Fruit fly (Drosophila melanogaster) whole organism, prepupa: Measurements from ENCODE around the gene tkv.

Source experiments
- Blimp-1 ChIP-seq: fragments of 200-800 bp; sonication (Bioruptor generic); optimal IDR thresholded peaks from 3 replicates; lab custom pipeline; 2017; ENCODE audit warnings: missing biosample characterization, missing genetic modification characterization, mild to moderate bottlenecking, moderate library complexity, missing genetic modification reagents
- CG10631 ChIP-seq: fragments of 200-800 bp; sonication (Bioruptor generic); optimal IDR thresholded peaks from 2 replicates; lab custom pipeline; 2016; ENCODE audit warnings: missing biosample characterization, missing genetic modification characterization
- CG10669 ChIP-seq: fragments of 200-800 bp; sonication (Bioruptor generic); optimal IDR thresholded peaks from 3 replicates; lab custom pipeline; 2018; ENCODE audit warnings: missing biosample characterization, mild to moderate bottlenecking, missing genetic modification characterization, moderate library complexity
- CG11762 ChIP-seq: fragments of 200-800 bp; sonication (Bioruptor generic); optimal IDR thresholded peaks from 3 replicates; lab custom pipeline; 2016; ENCODE audit warnings: missing biosample characterization, missing genetic modification characterization; ENCODE audit not compliant: insufficient read depth
- CG15336 ChIP-seq: fragments of 200-800 bp; sonication (Bioruptor generic); IDR thresholded peaks from 2 replicates; pipeline ENCODE4 v1.3.6; 2022; ENCODE audit warnings: missing biosample characterization, missing genetic modification characterization
- CG16779 ChIP-seq: fragments of 200-800 bp; sonication (Bioruptor generic); optimal IDR thresholded peaks from 3 replicates; lab custom pipeline; 2017; ENCODE audit warnings: missing biosample characterization, mild to moderate bottlenecking, missing genetic modification characterization
- CG31627 ChIP-seq: fragments of 200-800 bp; sonication (Bioruptor generic); optimal IDR thresholded peaks from 3 replicates; lab custom pipeline; 2016; ENCODE audit warnings: missing biosample characterization, missing genetic modification characterization
- CG32006 ChIP-seq: fragments of 200-800 bp; sonication (Bioruptor generic); optimal IDR thresholded peaks from 3 replicates; lab custom pipeline; 2017; ENCODE audit warnings: missing biosample characterization, mild to moderate bottlenecking, missing genetic modification characterization
- CG3919 ChIP-seq: fragments of 200-800 bp; sonication (Bioruptor generic); optimal IDR thresholded peaks from 3 replicates; lab custom pipeline; 2016; ENCODE audit warnings: missing biosample characterization, missing genetic modification characterization
- CG6792 ChIP-seq: fragments of 200-800 bp; sonication (Bioruptor generic); optimal IDR thresholded peaks from 3 replicates; lab custom pipeline; 2016; ENCODE audit warnings: missing biosample characterization, missing genetic modification characterization
- CG8119 ChIP-seq: fragments of 200-800 bp; sonication (Bioruptor generic); IDR thresholded peaks from 3 replicates; pipeline ENCODE4 v1.3.6; 2022; ENCODE audit warnings: missing biosample characterization, missing genetic modification characterization
- CG8632 ChIP-seq: fragments of 200-800 bp; sonication (Bioruptor generic); optimal IDR thresholded peaks from 3 replicates; lab custom pipeline; 2016; ENCODE audit warnings: missing biosample characterization, missing genetic modification characterization
- Eip75B ChIP-seq: fragments of 200-800 bp; sonication (Bioruptor generic); optimal IDR thresholded peaks from 3 replicates; lab custom pipeline; 2016; ENCODE audit warnings: missing biosample characterization, missing genetic modification characterization
- Eip78C ChIP-seq: fragments of 200-800 bp; sonication (Bioruptor generic); peaks from one replicate; lab custom pipeline; 2016; ENCODE audit warnings: missing biosample characterization, missing genetic modification characterization
- Eip93F ChIP-seq: fragments of 200-800 bp; sonication (Bioruptor generic); optimal IDR thresholded peaks from 2 replicates; lab custom pipeline; 2016; ENCODE audit warnings: missing biosample characterization, mild to moderate bottlenecking, missing genetic modification characterization
- Ets21C ChIP-seq: fragments of 200-800 bp; sonication (Bioruptor generic); optimal IDR thresholded peaks from 3 replicates; lab custom pipeline; 2016; ENCODE audit warnings: missing biosample characterization, missing genetic modification characterization
- Hr38 ChIP-seq: sonication (Bioruptor generic); optimal IDR thresholded peaks from 2 replicates; lab custom pipeline; 2016; ENCODE audit warnings: missing biosample characterization, missing genetic modification characterization
- Hr4 ChIP-seq: fragments of 200-800 bp; sonication (Bioruptor generic); optimal IDR thresholded peaks from 3 replicates; lab custom pipeline; 2016; ENCODE audit warnings: missing biosample characterization, missing genetic modification characterization
- Lpt ChIP-seq: fragments of 200-800 bp; sonication (Bioruptor generic); optimal IDR thresholded peaks from 3 replicates; lab custom pipeline; 2016; ENCODE audit warnings: missing biosample characterization, missing genetic modification characterization
- Met ChIP-seq: fragments of 200-800 bp; sonication (Bioruptor generic); optimal IDR thresholded peaks from 3 replicates; lab custom pipeline; 2016; ENCODE audit warnings: missing biosample characterization, missing genetic modification characterization
- OdsH ChIP-seq: fragments of 200-800 bp; sonication (Bioruptor generic); optimal IDR thresholded peaks from 3 replicates; lab custom pipeline; 2016; ENCODE audit warnings: missing biosample characterization, missing genetic modification characterization
- Smox ChIP-seq: fragments of 200-800 bp; sonication (Bioruptor generic); optimal IDR thresholded peaks from 3 replicates; lab custom pipeline; 2016; ENCODE audit warnings: missing biosample characterization, missing genetic modification characterization
- Sox102F ChIP-seq: fragments of 200-800 bp; sonication (Bioruptor generic); optimal IDR thresholded peaks from 2 replicates; lab custom pipeline; 2016; ENCODE audit warnings: missing biosample characterization, mild to moderate bottlenecking, missing genetic modification characterization
- Sox14 ChIP-seq: fragments of 200-800 bp; sonication (Bioruptor generic); optimal IDR thresholded peaks from 3 replicates; lab custom pipeline; 2016; ENCODE audit warnings: missing biosample characterization, missing genetic modification characterization
- Sox15 ChIP-seq: fragments of 200-800 bp; sonication (Bioruptor generic); optimal IDR thresholded peaks from 3 replicates; lab custom pipeline; 2016; ENCODE audit warnings: missing biosample characterization, missing genetic modification characterization
- achi ChIP-seq: fragments of 200-800 bp; sonication (Bioruptor generic); optimal IDR thresholded peaks from 3 replicates; lab custom pipeline; 2016; ENCODE audit warnings: missing biosample characterization, missing genetic modification characterization
- dsx ChIP-seq: fragments of 200-800 bp; optimal IDR thresholded peaks from 3 replicates; lab custom pipeline; 2019; ENCODE audit warnings: missing biosample characterization, mild to moderate bottlenecking, missing genetic modification characterization, moderate library complexity; ENCODE audit not compliant: poor library complexity, severe bottlenecking
- eg ChIP-seq: fragments of 200-800 bp; sonication (Bioruptor generic); IDR thresholded peaks from 3 replicates; pipeline ENCODE4 v1.3.6; 2022; ENCODE audit warnings: missing biosample characterization, missing genetic modification characterization
- fd59A ChIP-seq: fragments of 200-800 bp; sonication (Bioruptor generic); optimal IDR thresholded peaks from 2 replicates; lab custom pipeline; 2017; ENCODE audit warnings: missing biosample characterization, mild to moderate bottlenecking, missing genetic modification characterization, missing genetic modification reagents
- pdm3 ChIP-seq: fragments of 200-800 bp; sonication (Bioruptor generic); optimal IDR thresholded peaks from 3 replicates; lab custom pipeline; 2016; ENCODE audit warnings: missing biosample characterization, missing genetic modification characterization
- ss ChIP-seq, 2 experiments: fragments of 200-800 bp; sonication (Bioruptor generic); optimal IDR thresholded peaks; 2 replicates in 1 of 2; 3 replicates in 1 of 2; lab custom pipeline; 2017 to 2018; ENCODE audit warnings: mild to moderate bottlenecking in 2 of 2, missing biosample characterization in 2 of 2, missing genetic modification characterization in 2 of 2, moderate library complexity in 1 of 2
- svp ChIP-seq: fragments of 200-800 bp; sonication (Bioruptor generic); peaks from one replicate; lab custom pipeline; 2016; ENCODE audit warnings: missing biosample characterization, missing genetic modification characterization
- vri ChIP-seq: fragments of 200-800 bp; sonication (Bioruptor generic); optimal IDR thresholded peaks from 3 replicates; lab custom pipeline; 2016; ENCODE audit warnings: missing biosample characterization, mild to moderate bottlenecking, missing genetic modification characterization

tkv gene

dm6 chr2L:5223317-5223716 lies 47.9 kb downstream of the tkv start:
- no peak for TF ChIP-seq Hr4 (GFP tag; lab: Kevin White, UChicago)
- TF ChIP-seq CG16779 (tag; lab: Kevin White, UChicago): no peak
- no peak for TF ChIP-seq Lpt
- no peak for TF ChIP-seq CG6792 (GFP tag; lab: Kevin White, UChicago)
- no peak for TF ChIP-seq OdsH (GFP tag; lab: Kevin White, UChicago)
- TF ChIP-seq CG11762 (GFP tag; lab: Kevin White, UChicago): no peak
- no peak for TF ChIP-seq CG3919 (GFP tag; lab: Kevin White, UChicago)
- no peak for TF ChIP-seq eg (GFP tag; lab: Robert Waterston, UW)
- no peak for TF ChIP-seq vri
- no peak for TF ChIP-seq CG10669
- TF ChIP-seq Eip75B (GFP tag; lab: Kevin White, UChicago): no peak
- TF ChIP-seq Sox14 (GFP tag; lab: Kevin White, UChicago): no peak
- no peak for TF ChIP-seq CG8632
- no peak for TF ChIP-seq Sox102F (GFP tag; lab: Kevin White, UChicago)
- TF ChIP-seq CG10631 (GFP tag; lab: Kevin White, UChicago): no peak
- TF ChIP-seq achi (GFP tag; lab: Kevin White, UChicago): no peak
- TF ChIP-seq Eip78C: no peak
- TF ChIP-seq Blimp-1 (GFP tag; lab: Kevin White, UChicago): no peak
- no peak for TF ChIP-seq Smox

dm6 chr2L:5216442-5216841 lies 54.7 kb downstream of the tkv start, which contains the start of the genes CG14034 and TpnC25D:
TSS of gene CG14034 (minus strand) at chr2L:5216542.
TSS of gene TpnC25D (plus strand) at chr2L:5216701.
- no peak for TF ChIP-seq Ets21C
- TF ChIP-seq Smox: no peak
- TF ChIP-seq CG32006 (GFP tag; lab: Kevin White, UChicago): no peak
- TF ChIP-seq Hr4 (GFP tag; lab: Kevin White, UChicago): no peak
- TF ChIP-seq CG6792 (GFP tag; lab: Kevin White, UChicago): no peak
- no peak for TF ChIP-seq Eip93F (GFP tag; lab: Kevin White, UChicago)

DNA sequence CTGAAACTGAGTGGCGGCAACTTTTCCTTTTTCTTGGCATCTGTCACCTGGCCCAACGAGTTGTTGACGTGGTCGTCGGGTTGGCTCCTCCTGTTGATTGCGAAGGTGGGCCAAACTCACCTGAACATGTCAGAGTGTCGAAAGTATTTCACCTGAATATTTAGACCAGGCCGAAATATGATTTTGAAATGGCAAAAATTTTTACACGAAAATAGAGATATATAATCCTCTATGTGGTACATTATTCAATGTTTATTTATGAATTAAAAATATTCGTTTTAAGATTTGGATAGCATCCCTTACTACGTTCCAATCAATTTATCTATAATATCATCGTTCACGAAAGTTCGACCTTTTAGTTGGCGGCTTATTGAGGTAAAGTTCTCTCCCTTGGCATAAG lies 56.2 kb downstream of the tkv start, which contains the start of gene CG7742:
TSS of gene CG7742 (minus strand) at position 101 of the 400 bp plus-strand sequence.
- no peak for TF ChIP-seq pdm3 (GFP tag; lab: Kevin White, UChicago)
- TF ChIP-seq CG8119: no peak
- no peak for TF ChIP-seq CG31627
- no peak for TF ChIP-seq Sox15 (GFP tag; lab: Kevin White, UChicago)
- no peak for TF ChIP-seq Met (GFP tag; lab: Kevin White, UChicago)
- no peak for TF ChIP-seq dsx (GFP tag; lab: Kevin White, UChicago)

DNA sequence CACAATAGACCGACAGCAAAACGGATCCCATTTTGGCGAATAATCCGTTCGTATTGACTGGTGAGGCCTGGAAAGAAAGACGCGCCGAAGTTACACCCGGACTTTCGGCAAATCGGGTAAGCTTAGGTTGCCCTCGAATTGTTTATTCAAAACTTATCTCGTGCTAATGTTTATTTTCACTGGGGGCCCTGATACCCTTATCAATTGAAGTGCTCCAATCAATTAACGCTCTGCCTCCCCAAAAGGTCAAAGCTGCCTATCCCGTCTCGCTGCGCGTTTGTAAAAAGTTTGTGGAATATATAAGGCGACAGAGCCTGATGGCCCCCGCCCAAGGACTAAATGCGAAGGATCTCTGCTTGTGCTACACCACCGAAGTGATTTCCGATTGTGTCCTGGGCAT lies 60.2 kb downstream of the tkv start:
- TF ChIP-seq svp: peak; percentile 79
- no peak for TF ChIP-seq CG31627

dm6 chr2L:5210145-5210504 lies 61.1 kb downstream of the tkv start, which contains the start of gene Cyp28d1:
TSS of gene Cyp28d1 (plus strand) at chr2L:5210460.
- TF ChIP-seq fd59A (GFP tag; lab: Kevin White, UChicago): no peak
- no peak for TF ChIP-seq ss (GFP tag; optimal IDR thresholded peaks at IDR 0.05; lab: Kevin White, UChicago)
- TF ChIP-seq Hr38 (GFP tag; lab: Kevin White, UChicago): no peak
- no peak for TF ChIP-seq eg (GFP tag; lab: Robert Waterston, UW)
- no peak for TF ChIP-seq Sox14 (GFP tag; lab: Kevin White, UChicago)
- no peak for TF ChIP-seq CG15336 (GFP tag; lab: Robert Waterston, UW)
- TF ChIP-seq Blimp-1 (GFP tag; lab: Kevin White, UChicago): no peak
- TF ChIP-seq Sox15 (GFP tag; lab: Kevin White, UChicago): no peak
